Fruit fly (Drosophila melanogaster) whole organism, embryonic: ENCODE data around the gene Ipo9.

Experiments
- Adf1 ChIP-seq: fragments of 200-800 bp; sonication (Bioruptor generic); IDR thresholded peaks from 2 replicates; pipeline ENCODE4 v1.3.6; 2022; ENCODE audit warnings: missing biosample characterization, missing genetic modification characterization
- CG10267 ChIP-seq: fragments of 200-800 bp; sonication (Bioruptor generic); optimal IDR thresholded peaks from 2 replicates; lab custom pipeline; 2018; ENCODE audit warnings: missing biosample characterization, mild to moderate bottlenecking, missing genetic modification characterization, moderate library complexity
- CG12744 ChIP-seq: fragments of 200-800 bp; sonication (Bioruptor generic); optimal IDR thresholded peaks from 2 replicates; lab custom pipeline; 2016; ENCODE audit warnings: missing biosample characterization, missing genetic modification characterization
- CG13624 ChIP-seq: fragments of 200-800 bp; sonication (Bioruptor generic); optimal IDR thresholded peaks from 2 replicates; lab custom pipeline; 2016; ENCODE audit warnings: missing biosample characterization, missing genetic modification characterization
- CG14667 ChIP-seq: fragments of 200-800 bp; sonication (Bioruptor generic); IDR thresholded peaks from 2 replicates; pipeline ENCODE4 v1.3.6; 2022; ENCODE audit warnings: missing biosample characterization, missing genetic modification characterization
- CG15011 ChIP-seq: fragments of 200-800 bp; sonication (Bioruptor generic); optimal IDR thresholded peaks from 3 replicates; lab custom pipeline; 2018; ENCODE audit warnings: missing biosample characterization, mild to moderate bottlenecking, missing genetic modification characterization
- CG30020 ChIP-seq: fragments of 200-800 bp; optimal IDR thresholded peaks from 2 replicates; lab custom pipeline; 2019; ENCODE audit warnings: missing biosample characterization, mild to moderate bottlenecking, missing genetic modification characterization, moderate library complexity
- CG30403 ChIP-seq: fragments of 200-800 bp; sonication (Bioruptor generic); optimal IDR thresholded peaks from 3 replicates; lab custom pipeline; 2016; ENCODE audit warnings: missing biosample characterization, missing genetic modification characterization
- CG4360 ChIP-seq: fragments of 200-800 bp; sonication (Bioruptor generic); IDR thresholded peaks from 2 replicates; pipeline ENCODE4 v1.3.6; 2022; ENCODE audit warnings: missing biosample characterization, missing genetic modification characterization
- CG8281 ChIP-seq: fragments of 200-800 bp; sonication (Bioruptor generic); optimal IDR thresholded peaks from 2 replicates; lab custom pipeline; 2018; ENCODE audit warnings: missing biosample characterization, mild to moderate bottlenecking, missing genetic modification characterization, moderate library complexity
- CG8478 ChIP-seq: fragments of >200 bp; optimal IDR thresholded peaks from 2 replicates; lab custom pipeline; 2018
- CG9215 ChIP-seq: fragments of 200-800 bp; sonication (Bioruptor generic); IDR thresholded peaks from 2 replicates; pipeline ENCODE4 v1.3.6; 2022; ENCODE audit warnings: missing biosample characterization, missing genetic modification characterization
- CG9609 ChIP-seq: fragments of 200-800 bp; sonication (Bioruptor generic); optimal IDR thresholded peaks from 3 replicates; lab custom pipeline; 2016; ENCODE audit warnings: missing biosample characterization, missing genetic modification characterization
- CkIIα-i1 ChIP-seq: fragments of 200-800 bp; sonication (Bioruptor generic); IDR thresholded peaks from 2 replicates; pipeline ENCODE4 v1.3.6; 2022; ENCODE audit warnings: missing biosample characterization, missing genetic modification characterization
- CoRest ChIP-seq: fragments of 200-800 bp; sonication (Bioruptor generic); optimal IDR thresholded peaks from 3 replicates; lab custom pipeline; 2018; ENCODE audit warnings: missing biosample characterization, mild to moderate bottlenecking, missing genetic modification characterization, moderate library complexity
- Dbx ChIP-seq: fragments of 200-800 bp; sonication (Bioruptor generic); IDR thresholded peaks from 3 replicates; pipeline ENCODE4 v1.3.6; 2022; ENCODE audit warnings: missing biosample characterization, missing genetic modification characterization
- Doc3 ChIP-seq: fragments of 200-800 bp; sonication (Bioruptor generic); IDR thresholded peaks from 3 replicates; pipeline ENCODE4 v1.3.6; 2022; ENCODE audit warnings: missing biosample characterization, missing genetic modification characterization; ENCODE audit not compliant: partially characterized antibody
- Dref ChIP-seq: fragments of 200-800 bp; sonication (Bioruptor generic); IDR thresholded peaks from 2 replicates; pipeline ENCODE4 v1.3.6; 2022; ENCODE audit warnings: missing biosample characterization, missing genetic modification characterization
- GATAe ChIP-seq: fragments of 200-800 bp; sonication (Bioruptor generic); conservative IDR thresholded peaks from 2 replicates; pipeline ENCODE4 v1.3.6; 2022; ENCODE audit warnings: missing biosample characterization, missing genetic modification characterization
- Gsc ChIP-seq: fragments of 200-800 bp; sonication (Bioruptor generic); IDR thresholded peaks from 2 replicates; pipeline ENCODE4 v1.3.6; 2022; ENCODE audit warnings: missing biosample characterization, missing genetic modification characterization
- HLH3B ChIP-seq: fragments of 200-800 bp; sonication (Bioruptor generic); IDR thresholded peaks from 2 replicates; pipeline ENCODE4 v1.3.6; 2022; ENCODE audit warnings: missing biosample characterization, missing genetic modification characterization
- HLH4C ChIP-seq: fragments of 200-800 bp; sonication (Bioruptor generic); IDR thresholded peaks from 3 replicates; pipeline ENCODE4 v1.3.6; 2022; ENCODE audit warnings: missing biosample characterization, missing genetic modification characterization; ENCODE audit not compliant: partially characterized antibody
- Ravus ChIP-seq: fragments of 200-800 bp; sonication (Bioruptor generic); IDR thresholded peaks from 2 replicates; pipeline ENCODE4 v1.3.6; 2022; ENCODE audit warnings: missing biosample characterization, missing genetic modification characterization
- Ssrp ChIP-seq: fragments of 200-800 bp; sonication (Bioruptor generic); optimal IDR thresholded peaks from 2 replicates; lab custom pipeline; 2018; ENCODE audit warnings: missing biosample characterization, mild to moderate bottlenecking, missing genetic modification characterization, moderate library complexity
- amos ChIP-seq: fragments of 200-800 bp; sonication (Bioruptor generic); IDR thresholded peaks from 2 replicates; pipeline ENCODE4 v1.3.6; 2022; ENCODE audit warnings: missing biosample characterization, missing genetic modification characterization; ENCODE audit not compliant: partially characterized antibody
- ara ChIP-seq: fragments of 200-800 bp; sonication (Bioruptor generic); IDR thresholded peaks from 2 replicates; pipeline ENCODE4 v1.3.6; 2022; ENCODE audit warnings: missing biosample characterization, missing genetic modification characterization
- bab2 ChIP-seq: fragments of 200-800 bp; sonication (Bioruptor generic); optimal IDR thresholded peaks from 2 replicates; lab custom pipeline; 2016; ENCODE audit warnings: missing biosample characterization, missing genetic modification characterization
- crc ChIP-seq: fragments of 200-800 bp; sonication (Bioruptor generic); optimal IDR thresholded peaks from 2 replicates; lab custom pipeline; 2016; ENCODE audit warnings: missing biosample characterization, missing genetic modification characterization
- cwo ChIP-seq: fragments of 200-800 bp; sonication (Bioruptor generic); optimal IDR thresholded peaks from 3 replicates; lab custom pipeline; 2017; ENCODE audit warnings: missing biosample characterization, missing genetic modification characterization, mild to moderate bottlenecking, moderate library complexity, missing genetic modification reagents
- dpn ChIP-seq, 2 experiments: fragments of 200-800 bp; sonication (Bioruptor generic); optimal IDR thresholded peaks; 3 replicates each; lab custom pipeline; 2016; ENCODE audit warnings: missing biosample characterization in 2 of 2, missing genetic modification characterization in 2 of 2
- eyg ChIP-seq: fragments of 200-800 bp; sonication (Bioruptor generic); optimal IDR thresholded peaks from 3 replicates; lab custom pipeline; 2016; ENCODE audit warnings: missing biosample characterization, missing genetic modification characterization
- lab ChIP-seq: fragments of 200-800 bp; sonication (Bioruptor generic); optimal IDR thresholded peaks from 3 replicates; lab custom pipeline; 2017; ENCODE audit warnings: missing biosample characterization, missing genetic modification characterization, mild to moderate bottlenecking, moderate library complexity, missing genetic modification reagents
- lola ChIP-seq, 3 experiments: fragments of >200 bp in 2 of 3; fragments of 200-800 bp in 1 of 3; sonication (Bioruptor generic) in 1 of 3; optimal IDR thresholded peaks; 2 replicates each; lab custom pipeline; 2017 to 2019; ENCODE audit warnings: missing biosample characterization in 3 of 3, missing genetic modification characterization in 3 of 3, mild to moderate bottlenecking in 1 of 3, moderate library complexity in 1 of 3
- nau ChIP-seq: fragments of 200-800 bp; sonication (Bioruptor generic); optimal IDR thresholded peaks from 3 replicates; lab custom pipeline; 2017; ENCODE audit warnings: missing biosample characterization, mild to moderate bottlenecking, missing genetic modification characterization, missing genetic modification reagents
- pan ChIP-seq, 4 experiments: fragments of >200 bp in 3 of 4; fragments of 200-800 bp in 1 of 4; sonication (Bioruptor generic) in 1 of 4; optimal IDR thresholded peaks in 3 of 4; IDR thresholded peaks in 1 of 4; 2 replicates each; pipeline versions ENCODE4 v1.3.6 to Lab custom; 2017 to 2022; ENCODE audit warnings: missing biosample characterization in 2 of 4, missing genetic modification characterization in 2 of 4, mixed read lengths in 1 of 4
- phol ChIP-seq: fragments of 200-800 bp; sonication (Bioruptor generic); optimal IDR thresholded peaks from 3 replicates; lab custom pipeline; 2018; ENCODE audit warnings: missing biosample characterization, mild to moderate bottlenecking, missing genetic modification characterization, moderate library complexity
- rib ChIP-seq: fragments of 200-800 bp; sonication (Bioruptor generic); IDR thresholded peaks from 2 replicates; pipeline ENCODE4 v1.3.6; 2022; ENCODE audit warnings: missing biosample characterization, missing genetic modification characterization
- ro ChIP-seq: fragments of 200-800 bp; sonication (Bioruptor generic); IDR thresholded peaks from 2 replicates; pipeline ENCODE4 v1.3.6; 2022; ENCODE audit warnings: missing biosample characterization, missing genetic modification characterization
- row ChIP-seq: fragments of 200-800 bp; sonication (Bioruptor generic); IDR thresholded peaks from 3 replicates; pipeline ENCODE4 v1.3.6; 2022; ENCODE audit warnings: missing biosample characterization, missing genetic modification characterization
- sd ChIP-seq: fragments of 200-800 bp; sonication (Bioruptor generic); optimal IDR thresholded peaks from 3 replicates; lab custom pipeline; 2018; ENCODE audit warnings: missing biosample characterization, mild to moderate bottlenecking, missing genetic modification characterization, moderate library complexity
- sug ChIP-seq: fragments of 200-800 bp; optimal IDR thresholded peaks from 2 replicates; lab custom pipeline; 2019; ENCODE audit warnings: missing biosample characterization, mild to moderate bottlenecking, missing genetic modification characterization, moderate library complexity
- tin ChIP-seq: fragments of 200-800 bp; sonication (Bioruptor generic); optimal IDR thresholded peaks from 3 replicates; lab custom pipeline; 2016; ENCODE audit warnings: missing biosample characterization, missing genetic modification characterization
- tio ChIP-seq: fragments of 200-800 bp; sonication (Bioruptor generic); optimal IDR thresholded peaks from 2 replicates; lab custom pipeline; 2017; ENCODE audit warnings: missing biosample characterization, missing genetic modification characterization, inconsistent platforms
- tna ChIP-seq: fragments of 200-800 bp; sonication (Bioruptor generic); IDR thresholded peaks from 2 replicates; pipeline ENCODE4 v1.3.6; 2022; ENCODE audit warnings: missing biosample characterization, missing genetic modification characterization; ENCODE audit not compliant: partially characterized antibody
- trh ChIP-seq: fragments of 200-800 bp; sonication (Bioruptor generic); optimal IDR thresholded peaks from 2 replicates; lab custom pipeline; 2016; ENCODE audit warnings: missing biosample characterization, missing genetic modification characterization
- twi ChIP-seq: fragments of 200-800 bp; optimal IDR thresholded peaks from 2 replicates; lab custom pipeline; 2019; ENCODE audit warnings: missing biosample characterization, mild to moderate bottlenecking, missing genetic modification characterization, moderate library complexity
- unc-4 ChIP-seq: fragments of 200-800 bp; sonication (Bioruptor generic); IDR thresholded peaks from 2 replicates; pipeline ENCODE4 v1.3.6; 2022; ENCODE audit warnings: missing biosample characterization, missing genetic modification characterization; ENCODE audit not compliant: partially characterized antibody
- vvl ChIP-seq: fragments of 200-800 bp; sonication (Bioruptor generic); IDR thresholded peaks from 2 replicates; pipeline ENCODE4 v1.3.6; 2022; ENCODE audit warnings: missing biosample characterization, missing genetic modification characterization

Gene Ipo9

dm6 chr3R:11460502-11461358 is 48.4 kb downstream of the Ipo9 start, which contains the start of gene PGRP-LB (continued):
- no peak for TF ChIP-seq pan (optimal IDR thresholded peaks at IDR 0.05; lab: Kevin White, UChicago)
- peak in 1 of 2 experiments; percentile 40 for TF ChIP-seq pan (GFP tag; optimal IDR thresholded peaks at IDR 0.05 in 1 of 2, IDR thresholded peaks at IDR 0.05 in 1 of 2)
- no peak for TF ChIP-seq CG12744
- TF ChIP-seq tio (GFP tag; lab: Kevin White, UChicago), result peak; percentile 9
- TF ChIP-seq crc, result no peak
- TF ChIP-seq Ravus, result no peak
- TF ChIP-seq CkIIα-i1 (GFP tag; lab: Robert Waterston, UW), result no peak
- peak; percentile 32; the same call in 1 of the 2 replicates for TF ChIP-seq Adf1 (GFP tag; lab: Robert Waterston, UW)
- no peak for TF ChIP-seq Dref (GFP tag; lab: Robert Waterston, UW)
- no peak for TF ChIP-seq CG4360 (GFP tag; lab: Robert Waterston, UW)
- TF ChIP-seq CG15011 (GFP tag; lab: Kevin White, UChicago), result peak; percentile 27
- TF ChIP-seq phol (tag; lab: Kevin White, UChicago), result peak; percentile 7
- TF ChIP-seq ara (GFP tag; lab: Robert Waterston, UW), result no peak
- no peak for TF ChIP-seq Gsc (GFP tag; lab: Robert Waterston, UW)
- no peak for TF ChIP-seq tin (GFP tag; lab: Kevin White, UChicago)
- 0 out of 3 replicates have a peak, but pooled peaks have one; percentile 50 for TF ChIP-seq Dbx (GFP tag; lab: Robert Waterston, UW)
- peak; percentile 54 for TF ChIP-seq sd
- peak; percentile 56 for TF ChIP-seq GATAe
- no peak for TF ChIP-seq twi (tag; lab: Kevin White, UChicago)
- peak; percentile 39 for TF ChIP-seq cwo (GFP tag; lab: Kevin White, UChicago)
- peak; percentile 42 for TF ChIP-seq CG13624 (GFP tag; lab: Kevin White, UChicago)
- no peak for TF ChIP-seq HLH3B
- no peak for TF ChIP-seq vvl
- no peak for TF ChIP-seq Doc3
- no peak for TF ChIP-seq CG30020 (tag; lab: Kevin White, UChicago)
- peak; percentile 4 for TF ChIP-seq CoRest (tag; lab: Kevin White, UChicago)
- TF ChIP-seq CG10267 (tag; lab: Kevin White, UChicago), result no peak
- no peak for TF ChIP-seq unc-4 (GFP tag; lab: Robert Waterston, UW)
- no peak for TF ChIP-seq CG8281 (tag; lab: Kevin White, UChicago)
- TF ChIP-seq CG9215 (GFP tag; lab: Robert Waterston, UW), result no peak
- peak; percentile 64; the same call in 1 of the 2 replicates for TF ChIP-seq rib (GFP tag; lab: Robert Waterston, UW)
- no peak for TF ChIP-seq bab2 (GFP tag; lab: Kevin White, UChicago)
- peak; percentile 67 for TF ChIP-seq row (GFP tag; lab: Robert Waterston, UW)
- TF ChIP-seq HLH4C, result no peak
- TF ChIP-seq nau (GFP tag; lab: Kevin White, UChicago), result no peak
- TF ChIP-seq ro (GFP tag; lab: Robert Waterston, UW), result no peak
- peak; percentile 12 for TF ChIP-seq CG30403 (GFP tag; lab: Kevin White, UChicago)
- TF ChIP-seq CG9609 (GFP tag; lab: Kevin White, UChicago), result peak; percentile 30
- TF ChIP-seq CG14667 (GFP tag; lab: Robert Waterston, UW), result 0 out of 2 replicates have a peak, but pooled peaks have one; percentile 9
- TF ChIP-seq lab (GFP tag; lab: Kevin White, UChicago), result peak; percentile 32
- no peak for TF ChIP-seq tna
- TF ChIP-seq Ssrp (tag; lab: Kevin White, UChicago), result no peak
- TF ChIP-seq CG8478 (lab: Kevin White, UChicago), result no peak
- peak; percentile 21 to 29 for TF ChIP-seq dpn (GFP tag; optimal IDR thresholded peaks at IDR 0.05; lab: Kevin White, UChicago)
- TF ChIP-seq lola (GFP tag; optimal IDR thresholded peaks at IDR 0.05; lab: Kevin White, UChicago), result no peak
- no peak for TF ChIP-seq eyg (GFP tag; lab: Kevin White, UChicago)
- TF ChIP-seq amos (GFP tag; lab: Robert Waterston, UW), result no peak
- no peak for TF ChIP-seq trh (GFP tag; lab: Kevin White, UChicago)
- peak; percentile 93 for TF ChIP-seq sug (tag; lab: Kevin White, UChicago)
